Worm (Caenorhabditis elegans): ENCODE results near the gene Y46G5A.14.

- no peak for TF ChIP-seq flt-1 (GFP tag; IDR thresholded peaks at IDR 0.05)
- no peak for TF ChIP-seq ama-1 (optimal IDR thresholded peaks at IDR 0.05)
- TF ChIP-seq hmg-4 (GFP tag; optimal IDR thresholded peaks at IDR 0.05) = no peak
- no peak for TF ChIP-seq pes-1 (GFP tag; IDR thresholded peaks at IDR 0.05)
- no peak for TF ChIP-seq aly-1 (tag; optimal IDR thresholded peaks at IDR 0.05)
- TF ChIP-seq F13C5.2 (tag; optimal IDR thresholded peaks at IDR 0.05) = no peak
- TF ChIP-seq ets-7 (tag; optimal IDR thresholded peaks at IDR 0.05) = no peak
Observed at ce11 chrII:12764476-12764875, 10.0 kb upstream of the Y46G5A.14 start.
